2 fruit fly cellular contexts compared by ENCODE assay signal in genomic region chr3R:7094368-7094767, dm6.
TF ChIP-seq lines count a peak whose summit lies in the region.

No protein-coding gene starts in this region.

- no peak for TF ChIP-seq CTCF in whole organism, embryonic (GFP tag; optimal IDR thresholded peaks at IDR 0.05; lab: Kevin White, UChicago)

TF ChIP-seq in whole organism, embryonic, 481 proteins besides CTCF, POLR2A, EP300 and RAD21:
- TF ChIP-seq eve (GFP tag; optimal IDR thresholded peaks at IDR 0.05; lab: Kevin White, UChicago) (no peak), zen2 (GFP tag; IDR thresholded peaks at IDR 0.05; lab: Robert Waterston, UW; ENCODE audit: partially characterized antibody) (0 out of 3 replicates have a peak, but pooled peaks have one; percentile 33), Med (GFP tag; lab: Kevin White, UChicago) (peak; percentile 15), dm (GFP tag; optimal IDR thresholded peaks at IDR 0.05; lab: Kevin White, UChicago) (peak; percentile 74), jigr1 (GFP tag; IDR thresholded peaks at IDR 0.05; lab: Robert Waterston, UW) (no peak), lab (GFP tag; optimal IDR thresholded peaks at IDR 0.05; lab: Kevin White, UChicago) (no peak), CG3995 (GFP tag; optimal IDR thresholded peaks at IDR 0.05; lab: Kevin White, UChicago) (peak; percentile 90), BEAF-32 (GFP tag; optimal IDR thresholded peaks at IDR 0.05; lab: Kevin White, UChicago) (peak; percentile 6), Hr39 (optimal IDR thresholded peaks at IDR 0.05; lab: Kevin White, UChicago) (no peak), bigmax (GFP tag; optimal IDR thresholded peaks at IDR 0.05; lab: Kevin White, UChicago) (peak; percentile 84), Ets97D (GFP tag; optimal IDR thresholded peaks at IDR 0.05; lab: Kevin White, UChicago) (no peak), CG12659 (GFP tag; optimal IDR thresholded peaks at IDR 0.05; lab: Kevin White, UChicago) (no peak), grn (GFP tag; optimal IDR thresholded peaks at IDR 0.05; lab: Kevin White, UChicago) (no peak), row (GFP tag; IDR thresholded peaks at IDR 0.05; lab: Robert Waterston, UW) (0 out of 3 replicates have a peak, but pooled peaks have one; percentile 18), ara (GFP tag; IDR thresholded peaks at IDR 0.05; lab: Robert Waterston, UW) (0 out of 2 replicates have a peak, but pooled peaks have one; percentile 38)

TF ChIP-seq in whole organism, wandering third instar larva, 38 proteins besides CTCF, POLR2A, EP300 and RAD21:
- TF ChIP-seq Hr78 (GFP tag; optimal IDR thresholded peaks at IDR 0.05; lab: Kevin White, UChicago) = no peak
- TF ChIP-seq Dif (GFP tag; optimal IDR thresholded peaks at IDR 0.05; lab: Kevin White, UChicago; ENCODE audit: partially characterized antibody) = no peak
- no peak for TF ChIP-seq Abd-B (GFP tag; optimal IDR thresholded peaks at IDR 0.05; lab: Kevin White, UChicago)
- no peak for TF ChIP-seq ey (GFP tag; optimal IDR thresholded peaks at IDR 0.05; lab: Kevin White, UChicago)
- TF ChIP-seq psq (GFP tag; optimal IDR thresholded peaks at IDR 0.05; lab: Kevin White, UChicago) = no peak
- peak; percentile 52 for TF ChIP-seq Myc (optimal IDR thresholded peaks at IDR 0.05; lab: Kevin White, UChicago)
